Worm (Caenorhabditis elegans): ENCODE measurements around the gene Y55F3AM.9.

DNA sequence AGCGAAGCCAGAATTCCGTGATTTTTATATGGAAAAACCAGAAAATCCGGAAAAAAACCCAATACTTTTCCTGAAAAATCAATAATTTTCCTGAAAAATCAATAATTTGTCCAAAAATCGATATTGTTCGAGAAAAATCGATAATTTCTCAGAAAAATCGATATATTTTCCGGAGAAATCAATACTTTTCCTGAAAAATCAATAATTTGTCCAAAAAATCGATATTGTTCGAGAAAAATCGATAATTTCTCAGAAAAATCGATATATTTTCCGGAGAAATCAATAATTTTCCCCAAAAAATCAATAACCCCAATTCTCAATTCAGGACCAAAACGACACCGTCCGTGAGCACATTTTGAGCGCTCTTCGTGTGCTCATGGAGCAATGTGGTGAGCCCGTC is 9.1 kb downstream of the Y55F3AM.9 start:
- TF ChIP-seq klf-2 (GFP tag; conservative IDR thresholded peaks at IDR 0.05) (no peak), ztf-29 (GFP tag; IDR thresholded peaks at IDR 0.05) (no peak)
